Worm (Caenorhabditis elegans) whole organism, L1 larva: Measurements from ENCODE around the gene F40C5.1.
"Not testable (repeated sequence)": the region's sequence is repeated elsewhere in the genome, so short reads cannot be mapped to it uniquely, and the experiment has no call there.

Experiments
- C04F5.9 ChIP-seq: sonication (generic microtip); optimal IDR thresholded peaks from 2 replicates; lab custom pipeline; 2016; ENCODE audit warnings: missing genetic modification characterization, missing compliant biosample characterization
- C16A3.4 ChIP-seq: fragments of 150-350 bp; optimal IDR thresholded peaks from 2 replicates; lab custom pipeline; 2014; ENCODE audit warnings: missing biosample characterization, missing genetic modification characterization
- aly-2 ChIP-seq: fragments of 150-350 bp; optimal IDR thresholded peaks from 2 replicates; lab custom pipeline; 2014; ENCODE audit warnings: missing biosample characterization, missing genetic modification characterization
- ceh-63 ChIP-seq: fragments of 200-800 bp; sonication (Bioruptor generic); optimal IDR thresholded peaks from 2 replicates; lab custom pipeline; 2018; ENCODE audit warnings: mild to moderate bottlenecking, missing genetic modification characterization, missing compliant biosample characterization
- ceh-8 ChIP-seq: fragments of 200-800 bp; sonication (Bioruptor generic); optimal IDR thresholded peaks from 2 replicates; lab custom pipeline; 2018; ENCODE audit warnings: mild to moderate bottlenecking, missing genetic modification characterization, moderate library complexity, missing compliant biosample characterization
- ceh-88 ChIP-seq: fragments of 200-800 bp; sonication (Bioruptor generic); IDR thresholded peaks from 2 replicates; pipeline ENCODE4 v1.3.6; 2022; ENCODE audit warnings: missing genetic modification characterization, missing compliant biosample characterization
- ceh-90 ChIP-seq: sonication (generic microtip); optimal IDR thresholded peaks from 2 replicates; lab custom pipeline; 2016; ENCODE audit warnings: missing genetic modification characterization, missing compliant biosample characterization
- ces-1 ChIP-seq: fragments of 150-350 bp; optimal IDR thresholded peaks from 2 replicates; lab custom pipeline; 2014; ENCODE audit warnings: missing biosample characterization, missing genetic modification reagents, missing genetic modification characterization
- efl-1 ChIP-seq, 4 experiments: fragments of 150-350 bp; optimal IDR thresholded peaks in 3 of 4; peaks in 1 of 4; 1 replicate in 1 of 4; 2 replicates in 3 of 4; lab custom pipeline; 2014; ENCODE audit warnings: missing biosample characterization in 2 of 4, missing genetic modification characterization in 2 of 4, missing genetic modification reagents in 2 of 4
- egl-13 ChIP-seq: sonication (generic microtip); optimal IDR thresholded peaks from 2 replicates; lab custom pipeline; 2016; ENCODE audit warnings: missing genotype, missing genetic modification reagents, missing genetic modification characterization, missing compliant biosample characterization
- egl-27 ChIP-seq, 2 experiments: fragments of 150-350 bp in 1 of 2; sonication (generic microtip); optimal IDR thresholded peaks; 3 replicates each; lab custom pipeline; 2017 to 2018; ENCODE audit warnings: missing biosample characterization in 2 of 2, missing genetic modification characterization in 2 of 2, missing genetic modification reagents in 2 of 2
- elt-3 ChIP-seq, 6 experiments: fragments of 150-350 bp in 1 of 6; sonication (generic microtip); optimal IDR thresholded peaks; 2 replicates each; lab custom pipeline; 2017 to 2018; ENCODE audit warnings: missing biosample characterization in 6 of 6, missing genetic modification characterization in 6 of 6, inconsistent platforms in 1 of 6
- fkh-10 ChIP-seq: sonication (generic microtip); optimal IDR thresholded peaks from 2 replicates; lab custom pipeline; 2017; ENCODE audit warnings: missing biosample characterization, missing genetic modification reagents, missing genetic modification characterization
- fkh-4 ChIP-seq: sonication (generic microtip); optimal IDR thresholded peaks from 2 replicates; lab custom pipeline; 2016; ENCODE audit warnings: missing compliant biosample characterization, missing genetic modification characterization, borderline replicate concordance
- fos-1 ChIP-seq: fragments of 150-350 bp; optimal IDR thresholded peaks from 2 replicates; lab custom pipeline; 2014; ENCODE audit warnings: missing biosample characterization, missing genetic modification characterization
- hlh-4 ChIP-seq: sonication (generic microtip); optimal IDR thresholded peaks from 2 replicates; lab custom pipeline; 2016; ENCODE audit warnings: mild to moderate bottlenecking, missing genetic modification characterization, missing compliant biosample characterization
- hpl-2 ChIP-seq: fragments of 150-350 bp; optimal IDR thresholded peaks from 2 replicates; lab custom pipeline; 2014; ENCODE audit warnings: missing biosample characterization, missing genetic modification reagents, missing genetic modification characterization
- isw-1 ChIP-seq: fragments of 200-800 bp; sonication (Bioruptor generic); IDR thresholded peaks from 2 replicates; pipeline ENCODE4 v1.3.6; 2022; ENCODE audit warnings: missing genetic modification characterization, missing compliant biosample characterization
- lin-13 ChIP-seq: fragments of 150-350 bp; optimal IDR thresholded peaks from 2 replicates; lab custom pipeline; 2014; ENCODE audit warnings: missing biosample characterization, missing genetic modification reagents, missing genetic modification characterization
- lin-14 ChIP-seq: fragments of 200-800 bp; sonication (Bioruptor generic); optimal IDR thresholded peaks from 2 replicates; lab custom pipeline; 2018; ENCODE audit warnings: mild to moderate bottlenecking, missing genetic modification characterization, moderate library complexity, missing compliant biosample characterization
- lin-35 ChIP-seq, 2 experiments: fragments of 150-350 bp; optimal IDR thresholded peaks; 2 replicates each; lab custom pipeline; 2014; ENCODE audit warnings: missing biosample characterization in 2 of 2, missing genetic modification characterization in 2 of 2, missing genetic modification reagents in 2 of 2
- lsy-2 ChIP-seq, 2 experiments: fragments of 150-350 bp; optimal IDR thresholded peaks; 2 replicates each; lab custom pipeline; 2014; ENCODE audit warnings: missing biosample characterization in 2 of 2, missing genetic modification characterization in 2 of 2
- mab-9 ChIP-seq: fragments of 200-800 bp; sonication (Bioruptor generic); IDR thresholded peaks from 2 replicates; pipeline ENCODE4 v1.3.6; 2022; ENCODE audit warnings: missing genetic modification reagents, missing genetic modification characterization, missing compliant biosample characterization
- mef-2 ChIP-seq: fragments of 150-350 bp; optimal IDR thresholded peaks from 2 replicates; lab custom pipeline; 2014; ENCODE audit warnings: missing biosample characterization, missing genetic modification characterization
- mep-1 ChIP-seq: fragments of 150-350 bp; optimal IDR thresholded peaks from 2 replicates; lab custom pipeline; 2014; ENCODE audit warnings: missing biosample characterization, missing genetic modification characterization
- nhr-11 ChIP-seq: fragments of 150-350 bp; optimal IDR thresholded peaks from 2 replicates; lab custom pipeline; 2014; ENCODE audit warnings: missing biosample characterization, missing genetic modification characterization
- nhr-19 ChIP-seq: fragments of 200-800 bp; sonication (Bioruptor generic); conservative IDR thresholded peaks from 2 replicates; pipeline ENCODE4 v1.3.6; 2022; ENCODE audit warnings: missing genetic modification characterization, missing compliant biosample characterization
- nhr-237 ChIP-seq: fragments of 150-350 bp; optimal IDR thresholded peaks from 2 replicates; lab custom pipeline; 2014; ENCODE audit warnings: missing biosample characterization, missing genetic modification characterization
- nhr-47 ChIP-seq: sonication (generic microtip); optimal IDR thresholded peaks from 2 replicates; lab custom pipeline; 2016; ENCODE audit warnings: mild to moderate bottlenecking, missing genetic modification characterization, moderate library complexity, missing compliant biosample characterization
- nhr-84 ChIP-seq: sonication (generic microtip); optimal IDR thresholded peaks from 2 replicates; lab custom pipeline; 2017; ENCODE audit warnings: missing biosample characterization, missing genetic modification characterization
- snu-23 ChIP-seq: sonication (generic microtip); optimal IDR thresholded peaks from 2 replicates; lab custom pipeline; 2016; ENCODE audit warnings: missing genetic modification characterization, missing compliant biosample characterization
- sox-4 ChIP-seq: sonication (generic microtip); optimal IDR thresholded peaks from 2 replicates; lab custom pipeline; 2016; ENCODE audit warnings: missing genetic modification characterization, missing compliant biosample characterization
- sptf-1 ChIP-seq: fragments of 150-350 bp; optimal IDR thresholded peaks from 2 replicates; lab custom pipeline; 2014; ENCODE audit warnings: missing biosample characterization, missing genetic modification characterization
- tbx-2 ChIP-seq: sonication (generic microtip); optimal IDR thresholded peaks from 2 replicates; lab custom pipeline; 2016; ENCODE audit warnings: missing genetic modification characterization, missing compliant biosample characterization
- unc-130 ChIP-seq: fragments of 150-350 bp; optimal IDR thresholded peaks from 2 replicates; lab custom pipeline; 2017; ENCODE audit warnings: missing biosample characterization, missing genetic modification characterization, inconsistent platforms
- unc-30 ChIP-seq: sonication (generic microtip); optimal IDR thresholded peaks from 2 replicates; lab custom pipeline; 2017; ENCODE audit warnings: missing biosample characterization, missing genetic modification characterization
- unc-62 ChIP-seq: fragments of 150-350 bp; optimal IDR thresholded peaks from 2 replicates; lab custom pipeline; 2014; ENCODE audit warnings: missing biosample characterization, missing genetic modification reagents, missing genetic modification characterization
- unc-98 ChIP-seq: fragments of 200-800 bp; sonication (Bioruptor generic); IDR thresholded peaks from 2 replicates; pipeline ENCODE4 v1.3.6; 2022; ENCODE audit warnings: missing genetic modification characterization, missing compliant biosample characterization
- xbp-1 ChIP-seq: sonication (generic microtip); optimal IDR thresholded peaks from 2 replicates; lab custom pipeline; 2016; ENCODE audit warnings: missing genetic modification characterization, missing compliant biosample characterization
- zag-1 ChIP-seq: fragments of 150-350 bp; optimal IDR thresholded peaks from 2 replicates; lab custom pipeline; 2014; ENCODE audit warnings: missing biosample characterization, missing genetic modification characterization
- zip-4 ChIP-seq: fragments of 200-800 bp; sonication (Bioruptor generic); optimal IDR thresholded peaks from 2 replicates; lab custom pipeline; 2018; ENCODE audit warnings: mild to moderate bottlenecking, missing genetic modification characterization, moderate library complexity, missing compliant biosample characterization
- ztf-11 ChIP-seq, 2 experiments: sonication (generic microtip); optimal IDR thresholded peaks; 2 replicates each; lab custom pipeline; 2016 to 2017; ENCODE audit warnings: missing genetic modification characterization in 2 of 2, missing biosample characterization in 1 of 2, missing compliant biosample characterization in 1 of 2
- ztf-4 ChIP-seq: fragments of 150-350 bp; optimal IDR thresholded peaks from 2 replicates; lab custom pipeline; 2014; ENCODE audit warnings: missing biosample characterization, missing genetic modification characterization

Gene F40C5.1

ce11 chrV:3587633-3588032 is 15.1 kb downstream of the F40C5.1 start (continued):
- TF ChIP-seq mef-2 (no peak), fos-1 (tag; lab: Kevin White, UChicago) (no peak), egl-27 (tag; optimal IDR thresholded peaks at IDR 0.05; lab: Kevin White, UChicago) (no peak), ceh-88 (GFP tag; lab: Robert Waterston, UW) (no peak), unc-98 (no peak), nhr-11 (tag; lab: Kevin White, UChicago) (no peak), nhr-19 (GFP tag; lab: Robert Waterston, UW) (peak; percentile 38), lin-35 (GFP tag; optimal IDR thresholded peaks at IDR 0.05; lab: Kevin White, UChicago) (peak; percentile 13 to 20), snu-23 (GFP tag; lab: Kevin White, UChicago) (peak; percentile 21), fkh-4 (tag; lab: Kevin White, UChicago) (no peak), isw-1 (GFP tag; lab: Robert Waterston, UW) (no peak), lin-14 (GFP tag; lab: Kevin White, UChicago) (peak; percentile 21), ceh-63 (no peak)
- TF ChIP-seq, all 84 proteins: peak for 19

- TF ChIP-seq ces-1: no peak
- no peak for TF ChIP-seq mab-9 (GFP tag; lab: Robert Waterston, UW)
- TF ChIP-seq C04F5.9 (tag; lab: Kevin White, UChicago): no peak
- TF ChIP-seq efl-1 (optimal IDR thresholded peaks at IDR 0.05; lab: Kevin White, UChicago): no peak
- TF ChIP-seq efl-1 (GFP tag; optimal IDR thresholded peaks at IDR 0.05 in 1 of 2; lab: Kevin White, UChicago): peak in 1 of 2 experiments; percentile 16
- TF ChIP-seq unc-130: no peak
- TF ChIP-seq nhr-84: no peak
- TF ChIP-seq, all 84 proteins: peak for 1
Observed at ce11 chrV:3588223-3588622, 15.7 kb downstream of the F40C5.1 start.

ce11 chrV:3592099-3592498 is 19.6 kb downstream of the F40C5.1 start, which contains the start of gene T22F3.12:
TSS of gene T22F3.12 (minus strand) at chrV:3592199.
- TF ChIP-seq unc-62 (no peak), ceh-8 (GFP tag; lab: Kevin White, UChicago) (no peak), lin-13 (GFP tag; lab: Kevin White, UChicago) (no peak), ceh-88 (GFP tag; lab: Robert Waterston, UW) (no peak), ztf-4 (tag; lab: Kevin White, UChicago) (no peak), hlh-4 (tag; lab: Kevin White, UChicago) (no peak), nhr-84 (no peak), sptf-1 (tag; lab: Kevin White, UChicago) (no peak), zip-4 (no peak)

- TF ChIP-seq isw-1 (GFP tag; lab: Robert Waterston, UW): no peak
- TF ChIP-seq, all 84 proteins: peak for 0
Observed at ce11 chrV:3594936-3595335, 22.4 kb downstream of the F40C5.1 start, which contains the start of gene srh-213. TSS of gene srh-213 (minus strand) at chrV:3595036.

ce11 chrV:3597052-3597451 is 24.5 kb downstream of the F40C5.1 start, which contains the start of gene srh-212:
TSS of gene srh-212 (minus strand) at chrV:3597152.
- TF ChIP-seq lsy-2 (tag; optimal IDR thresholded peaks at IDR 0.05; lab: Kevin White, UChicago); tbx-2; aly-2: not testable (repeated sequence)

- no peak for TF ChIP-seq ztf-11 (tag; optimal IDR thresholded peaks at IDR 0.05; lab: Kevin White, UChicago)
- no peak for TF ChIP-seq fos-1 (tag; lab: Kevin White, UChicago)
- no peak for TF ChIP-seq elt-3 (tag; optimal IDR thresholded peaks at IDR 0.05; lab: Kevin White, UChicago)
- no peak for TF ChIP-seq aly-2
- no peak for TF ChIP-seq nhr-237 (tag; lab: Kevin White, UChicago)
- no peak for TF ChIP-seq nhr-47 (tag; lab: Kevin White, UChicago)
- TF ChIP-seq mef-2: no peak
- no peak for TF ChIP-seq mep-1 (tag; lab: Kevin White, UChicago)
- no peak for TF ChIP-seq zag-1
- TF ChIP-seq xbp-1 (tag; lab: Kevin White, UChicago): no peak
- no peak for TF ChIP-seq unc-30
- no peak for TF ChIP-seq fkh-10 (GFP tag; lab: Kevin White, UChicago)
- TF ChIP-seq hpl-2 (GFP tag; lab: Kevin White, UChicago): no peak
- no peak for TF ChIP-seq egl-13 (tag; lab: Kevin White, UChicago)
- TF ChIP-seq hlh-4 (tag; lab: Kevin White, UChicago): no peak
- TF ChIP-seq ceh-90 (tag; lab: Kevin White, UChicago): no peak
- no peak for TF ChIP-seq C16A3.4
- no peak for TF ChIP-seq sox-4 (tag; lab: Kevin White, UChicago)
Observed at ce11 chrV:3600570-3600969, 28.1 kb downstream of the F40C5.1 start, which contains the start of gene T22F3.7. TSS of gene T22F3.7 (minus strand) at chrV:3600670.
